Fruit fly (Drosophila melanogaster): Measurements from ENCODE around the gene CG42832.

dm6 chr3L:11636829-11637228 lies 26.9 kb downstream of the CG42832 start:
- TF ChIP-seq h (optimal IDR thresholded peaks at IDR 0.05) (no peak), Sin3A (optimal IDR thresholded peaks at IDR 0.05) (no peak), ttk (optimal IDR thresholded peaks at IDR 0.05) (no peak)
